Worm (Caenorhabditis elegans): ENCODE results near the gene fbxo-11.2.

The fbxo-11.2 gene

DNA sequence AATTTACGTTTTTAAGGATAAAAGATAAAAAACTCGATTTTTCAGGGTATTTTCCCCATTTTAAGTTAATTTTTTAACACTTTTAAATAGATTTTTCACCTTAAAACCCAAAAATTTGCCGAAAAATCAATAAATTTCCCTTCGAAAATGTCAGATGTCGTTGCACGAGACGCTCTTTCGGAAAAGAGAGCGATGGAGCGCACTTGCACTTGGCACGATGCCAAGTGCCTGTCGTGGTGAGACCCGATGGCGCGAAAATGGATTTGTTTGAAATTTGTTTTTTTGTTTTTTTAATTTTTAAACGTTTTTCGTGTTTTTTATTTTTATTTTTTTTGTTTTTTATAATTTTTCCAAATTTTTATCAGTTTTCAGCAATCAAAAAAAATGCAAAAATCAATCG lies 27.5 kb upstream of the fbxo-11.2 start, which contains the start of the genes rab-18 and kbp-4:
Gene rab-18, minus strand, starts transcription at position 240 of the 400 bp plus-strand sequence.
Gene kbp-4, plus strand, starts transcription at position 366 of the 400 bp plus-strand sequence.
- TF ChIP-seq unc-130 (tag; optimal IDR thresholded peaks at IDR 0.05) (peak; percentile 97), lsy-2 (tag; optimal IDR thresholded peaks at IDR 0.05) (peak; percentile 96 to 97), dsc-1 (tag; optimal IDR thresholded peaks at IDR 0.05) (no peak), alr-1 (tag; optimal IDR thresholded peaks at IDR 0.05; ENCODE audit: borderline replicate concordance) (no peak), zip-4 (GFP tag; optimal IDR thresholded peaks at IDR 0.05) (peak; percentile 48), unc-98 (GFP tag; IDR thresholded peaks at IDR 0.05) (peak; percentile 30; the same call in 1 of the 2 replicates), dpl-1 (GFP tag; optimal IDR thresholded peaks at IDR 0.05) (peak; percentile 97 to 98 (median 98)), F16B12.6 (tag; optimal IDR thresholded peaks at IDR 0.05) (peak; percentile 69), blmp-1 (tag; optimal IDR thresholded peaks at IDR 0.05) (peak; percentile 91), ceh-8 (GFP tag; optimal IDR thresholded peaks at IDR 0.05) (peak; percentile 78), elt-3 (tag; optimal IDR thresholded peaks at IDR 0.05) (peak in 4 of 6 experiments; percentile 59 to 99 (median 80)), fos-1 (tag; optimal IDR thresholded peaks at IDR 0.05) (peak; percentile 86), snpc-4 (tag; optimal IDR thresholded peaks at IDR 0.05) (peak; percentile 88), irx-1 (tag; optimal IDR thresholded peaks at IDR 0.05) (peak; percentile 78), mef-2 (tag; optimal IDR thresholded peaks at IDR 0.05) (peak; percentile 86), unc-30 (tag; optimal IDR thresholded peaks at IDR 0.05) (no peak), rnt-1 (tag; optimal IDR thresholded peaks at IDR 0.05) (peak; percentile 92), mep-1 (tag; optimal IDR thresholded peaks at IDR 0.05) (peak; percentile 98), sptf-1 (tag; optimal IDR thresholded peaks at IDR 0.05) (no peak), nhr-19 (GFP tag; conservative IDR thresholded peaks at IDR 0.05) (peak; percentile 94), Y116A8C.19 (tag; optimal IDR thresholded peaks at IDR 0.05; ENCODE audit: borderline replicate concordance) (no peak), ceh-82 (tag; optimal IDR thresholded peaks at IDR 0.05) (peak; percentile 88 to 97 (median 92)), elt-2 (tag; optimal IDR thresholded peaks at IDR 0.05) (peak; percentile 75), fkh-10 (GFP tag; optimal IDR thresholded peaks at IDR 0.05) (peak; percentile 60), ceh-88 (GFP tag; IDR thresholded peaks at IDR 0.05) (peak; percentile 81), isw-1 (GFP tag; IDR thresholded peaks at IDR 0.05) (peak; percentile 90), swsn-7 (tag; optimal IDR thresholded peaks at IDR 0.05) (peak; percentile 95), tlp-1 (tag; optimal IDR thresholded peaks at IDR 0.05) (no peak), hlh-17 (GFP tag; optimal IDR thresholded peaks at IDR 0.05; ENCODE audit: borderline replicate concordance) (no peak), ces-1 (GFP tag; optimal IDR thresholded peaks at IDR 0.05) (no peak), skn-1 (tag; optimal IDR thresholded peaks at IDR 0.05) (peak; percentile 97), egl-13 (tag; optimal IDR thresholded peaks at IDR 0.05) (peak; percentile 89), efl-1 (optimal IDR thresholded peaks at IDR 0.05) (peak; percentile 98 to 99), efl-1 (GFP tag; optimal IDR thresholded peaks at IDR 0.05 in 1 of 2) (peak; percentile 96 to 99), zag-1 (tag; optimal IDR thresholded peaks at IDR 0.05) (peak; percentile 69), lin-15B (tag; optimal IDR thresholded peaks at IDR 0.05) (peak; percentile 98), nhr-47 (tag; optimal IDR thresholded peaks at IDR 0.05) (peak; percentile 97), sup-37 (GFP tag; optimal IDR thresholded peaks at IDR 0.05) (peak; percentile 70), unc-62 (GFP tag; optimal IDR thresholded peaks at IDR 0.05) (no peak), nhr-76 (tag; optimal IDR thresholded peaks at IDR 0.05) (no peak), tbx-2 (tag; optimal IDR thresholded peaks at IDR 0.05) (peak; percentile 93), mdl-1 (tag; optimal IDR thresholded peaks at IDR 0.05) (peak in 1 of 2 experiments; percentile 97), lin-14 (GFP tag; optimal IDR thresholded peaks at IDR 0.05) (peak; percentile 97), jun-1 (tag; optimal IDR thresholded peaks at IDR 0.05) (peak; percentile 79), efl-3 (GFP tag; optimal IDR thresholded peaks at IDR 0.05) (no peak), C16A3.4 (tag; optimal IDR thresholded peaks at IDR 0.05) (peak; percentile 99), aly-2 (tag; optimal IDR thresholded peaks at IDR 0.05) (peak; percentile 62), nhr-85 (tag) (peak; percentile 96), ceh-63 (GFP tag; optimal IDR thresholded peaks at IDR 0.05) (no peak), fkh-4 (tag; optimal IDR thresholded peaks at IDR 0.05; ENCODE audit: borderline replicate concordance) (no peak), pag-3 (tag; optimal IDR thresholded peaks at IDR 0.05; ENCODE audit: borderline replicate concordance, insufficient read depth) (peak; percentile 68), pax-3 (tag; optimal IDR thresholded peaks at IDR 0.05) (peak; percentile 79)

Measured in whole organism, L1 larva.